Worm (Caenorhabditis elegans): ENCODE data around the gene K09F6.6.

DNA sequence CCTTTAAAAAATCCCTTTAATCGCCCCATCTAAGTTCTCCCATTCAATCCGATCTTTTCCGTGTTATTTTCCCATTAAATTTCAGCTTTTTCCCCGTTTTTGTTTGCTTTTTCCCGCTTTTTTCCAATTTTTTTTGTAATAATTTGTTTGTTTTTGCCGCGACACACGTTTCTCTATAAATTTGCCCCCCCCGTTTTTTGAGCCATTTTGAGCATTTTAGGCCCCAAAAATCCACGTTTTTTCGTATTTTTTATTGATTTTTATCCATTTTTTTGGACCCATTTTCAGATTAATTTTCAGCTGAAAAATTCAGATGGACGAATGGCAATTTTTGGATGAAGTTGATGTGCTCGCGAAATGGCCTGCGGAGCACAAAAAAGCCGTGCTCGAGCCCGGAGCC lies 35.8 kb downstream of the K09F6.6 start, which contains the start of gene F54A3.2:
- TF ChIP-seq W03F9.2 (tag; optimal IDR thresholded peaks at IDR 0.05): no peak
- no peak for TF ChIP-seq him-1 (tag; optimal IDR thresholded peaks at IDR 0.05)

Data from whole organism, L4/young adult.